Worm (Caenorhabditis elegans) whole organism, young adult: ENCODE results near the gene EEED8.4.

Experiments
- B0019.2 ChIP-seq: fragments of 200-800 bp; sonication (Bioruptor generic); conservative IDR thresholded peaks from 2 replicates; pipeline ENCODE4 v1.3.6; 2022; ENCODE audit warnings: missing genetic modification reagents, missing genetic modification characterization, missing compliant biosample characterization
- B0261.1 ChIP-seq: sonication (generic microtip); optimal IDR thresholded peaks from 2 replicates; lab custom pipeline; 2016; ENCODE audit warnings: mild to moderate bottlenecking, missing genetic modification characterization, moderate library complexity, missing compliant biosample characterization
- D2030.7 ChIP-seq: fragments of 200-800 bp; sonication (Bioruptor generic); IDR thresholded peaks from 2 replicates; pipeline ENCODE4 v1.3.6; 2022; ENCODE audit warnings: missing genetic modification reagents, missing genetic modification characterization, missing compliant biosample characterization
- F55B11.4 ChIP-seq: sonication (generic microtip); optimal IDR thresholded peaks from 2 replicates; lab custom pipeline; 2016; ENCODE audit warnings: missing compliant biosample characterization, missing genetic modification characterization, borderline replicate concordance; ENCODE audit not compliant: insufficient read depth
- F57C9.4 ChIP-seq: sonication (generic microtip); optimal IDR thresholded peaks from 2 replicates; lab custom pipeline; 2017; ENCODE audit warnings: mild to moderate bottlenecking, missing genetic modification characterization, missing compliant biosample characterization
- K12H6.12 ChIP-seq: fragments of 200-800 bp; sonication (Bioruptor generic); optimal IDR thresholded peaks from 2 replicates; lab custom pipeline; 2018; ENCODE audit warnings: mild to moderate bottlenecking, missing genetic modification characterization, missing compliant biosample characterization
- T26A5.8 ChIP-seq: sonication (generic microtip); optimal IDR thresholded peaks from 2 replicates; lab custom pipeline; 2016; ENCODE audit warnings: missing genetic modification characterization, missing compliant biosample characterization
- ZK185.1 ChIP-seq: sonication (generic microtip); optimal IDR thresholded peaks from 2 replicates; lab custom pipeline; 2016; ENCODE audit warnings: mild to moderate bottlenecking, missing genetic modification characterization, missing compliant biosample characterization; ENCODE audit not compliant: poor library complexity, severe bottlenecking
- attf-5 ChIP-seq: fragments of 200-800 bp; sonication (Bioruptor generic); optimal IDR thresholded peaks from 2 replicates; lab custom pipeline; 2018; ENCODE audit warnings: mild to moderate bottlenecking, missing genetic modification characterization, missing compliant biosample characterization
- bed-2 ChIP-seq: fragments of 200-800 bp; sonication (Bioruptor generic); IDR thresholded peaks from 2 replicates; pipeline ENCODE4 v1.3.6; 2022; ENCODE audit warnings: missing genetic modification reagents, missing genetic modification characterization, missing compliant biosample characterization
- cebp-2 ChIP-seq: fragments of 200-800 bp; sonication (Bioruptor generic); IDR thresholded peaks from 2 replicates; pipeline ENCODE4 v1.3.6; 2022; ENCODE audit warnings: missing genetic modification characterization, missing compliant biosample characterization
- dpff-1 ChIP-seq: sonication (generic microtip); optimal IDR thresholded peaks from 2 replicates; lab custom pipeline; 2017; ENCODE audit warnings: mild to moderate bottlenecking, missing genetic modification characterization, missing compliant biosample characterization
- hlh-12 ChIP-seq: sonication (generic microtip); optimal IDR thresholded peaks from 2 replicates; lab custom pipeline; 2016; ENCODE audit warnings: missing genetic modification characterization, missing compliant biosample characterization
- hlh-26 ChIP-seq: fragments of 200-800 bp; sonication (Bioruptor generic); conservative IDR thresholded peaks from 2 replicates; pipeline ENCODE4 v1.3.6; 2022; ENCODE audit warnings: missing genetic modification reagents, missing genetic modification characterization, missing compliant biosample characterization
- hmg-1.2 ChIP-seq: fragments of 200-800 bp; sonication (Bioruptor generic); IDR thresholded peaks from 2 replicates; pipeline ENCODE4 v1.3.6; 2022; ENCODE audit warnings: missing genetic modification reagents, missing genetic modification characterization, missing compliant biosample characterization
- hrde-1 ChIP-seq: sonication (generic microtip); optimal IDR thresholded peaks from 2 replicates; lab custom pipeline; 2016; ENCODE audit warnings: missing genetic modification characterization, mild to moderate bottlenecking, missing compliant biosample characterization, moderate library complexity, missing genotype, missing genetic modification reagents, borderline replicate concordance
- lin-54 ChIP-seq: fragments of 200-800 bp; sonication (Bioruptor generic); optimal IDR thresholded peaks from 2 replicates; lab custom pipeline; 2018; ENCODE audit warnings: mild to moderate bottlenecking, missing genetic modification characterization, missing compliant biosample characterization
- madf-6 ChIP-seq: fragments of 200-800 bp; sonication (Bioruptor generic); IDR thresholded peaks from 2 replicates; pipeline ENCODE4 v1.3.6; 2022; ENCODE audit warnings: missing genetic modification reagents, missing genetic modification characterization, missing compliant biosample characterization
- mel-28 ChIP-seq: sonication (generic microtip); optimal IDR thresholded peaks from 2 replicates; lab custom pipeline; 2016; ENCODE audit warnings: borderline replicate concordance, mild to moderate bottlenecking, missing genetic modification characterization, missing compliant biosample characterization
- mes-4 ChIP-seq: sonication (generic microtip); optimal IDR thresholded peaks from 2 replicates; lab custom pipeline; 2016; ENCODE audit warnings: missing genotype, missing genetic modification characterization, missing compliant biosample characterization
- mxl-1 ChIP-seq: sonication (generic microtip); optimal IDR thresholded peaks from 2 replicates; lab custom pipeline; 2016; ENCODE audit warnings: missing genetic modification characterization, missing compliant biosample characterization
- nfya-1 ChIP-seq: sonication (generic microtip); optimal IDR thresholded peaks from 2 replicates; lab custom pipeline; 2017; ENCODE audit warnings: antibody characterized with exemption, missing compliant biosample characterization, missing genetic modification characterization, borderline replicate concordance; ENCODE audit not compliant: insufficient read depth
- nfya-2 ChIP-seq: fragments of 200-800 bp; sonication (Bioruptor generic); IDR thresholded peaks from 2 replicates; pipeline ENCODE4 v1.3.6; 2022; ENCODE audit warnings: missing genetic modification reagents, missing genetic modification characterization, missing compliant biosample characterization
- nhr-27 ChIP-seq: fragments of 200-800 bp; sonication (Bioruptor generic); optimal IDR thresholded peaks from 2 replicates; lab custom pipeline; 2018; ENCODE audit warnings: mild to moderate bottlenecking, missing genetic modification characterization, moderate library complexity, missing compliant biosample characterization
- nhr-90 ChIP-seq: sonication (generic microtip); optimal IDR thresholded peaks from 2 replicates; lab custom pipeline; 2016; ENCODE audit warnings: missing genotype, mild to moderate bottlenecking, missing genetic modification characterization, missing compliant biosample characterization
- snpc-4 ChIP-seq, 5 experiments: fragments of 150-350 bp in 1 of 5; sonication (generic microtip) in 4 of 5; optimal IDR thresholded peaks; 2 replicates each; lab custom pipeline; 2014 to 2018; ENCODE audit warnings: missing genetic modification characterization in 5 of 5, missing biosample characterization in 3 of 5, antibody characterized with exemption in 2 of 5, mild to moderate bottlenecking in 2 of 5, missing compliant biosample characterization in 2 of 5, missing genotype in 2 of 5, moderate library complexity in 2 of 5, missing genetic modification reagents in 1 of 5
- tbx-9 ChIP-seq: sonication (generic microtip); optimal IDR thresholded peaks from 2 replicates; lab custom pipeline; 2016; ENCODE audit warnings: borderline replicate concordance, missing genetic modification characterization, inconsistent platforms, missing compliant biosample characterization
- tlf-1 ChIP-seq: fragments of 200-800 bp; sonication (Bioruptor generic); optimal IDR thresholded peaks from 2 replicates; lab custom pipeline; 2018; ENCODE audit warnings: mild to moderate bottlenecking, missing genetic modification characterization, missing compliant biosample characterization
- zfh-2 ChIP-seq: fragments of 200-800 bp; sonication (Bioruptor generic); conservative IDR thresholded peaks from 2 replicates; pipeline ENCODE4 v1.3.6; 2022; ENCODE audit warnings: missing genetic modification reagents, missing genetic modification characterization, missing compliant biosample characterization
- zim-3 ChIP-seq: sonication (generic microtip); optimal IDR thresholded peaks from 2 replicates; lab custom pipeline; 2017; ENCODE audit warnings: mild to moderate bottlenecking, missing genetic modification characterization, moderate library complexity, missing compliant biosample characterization
- ztf-18 ChIP-seq: sonication (generic microtip); optimal IDR thresholded peaks from 2 replicates; lab custom pipeline; 2016; ENCODE audit warnings: missing genotype, mild to moderate bottlenecking, missing genetic modification characterization, missing compliant biosample characterization
- ztf-25 ChIP-seq: fragments of 200-800 bp; sonication (Bioruptor generic); IDR thresholded peaks from 2 replicates; pipeline ENCODE4 v1.3.6; 2022; ENCODE audit warnings: missing genetic modification reagents, missing genetic modification characterization, missing compliant biosample characterization
- ztf-28 ChIP-seq: fragments of 200-800 bp; sonication (Bioruptor generic); IDR thresholded peaks from 2 replicates; pipeline ENCODE4 v1.3.6; 2022; ENCODE audit warnings: missing genetic modification reagents, missing genetic modification characterization, missing compliant biosample characterization

Gene EEED8.4

DNA sequence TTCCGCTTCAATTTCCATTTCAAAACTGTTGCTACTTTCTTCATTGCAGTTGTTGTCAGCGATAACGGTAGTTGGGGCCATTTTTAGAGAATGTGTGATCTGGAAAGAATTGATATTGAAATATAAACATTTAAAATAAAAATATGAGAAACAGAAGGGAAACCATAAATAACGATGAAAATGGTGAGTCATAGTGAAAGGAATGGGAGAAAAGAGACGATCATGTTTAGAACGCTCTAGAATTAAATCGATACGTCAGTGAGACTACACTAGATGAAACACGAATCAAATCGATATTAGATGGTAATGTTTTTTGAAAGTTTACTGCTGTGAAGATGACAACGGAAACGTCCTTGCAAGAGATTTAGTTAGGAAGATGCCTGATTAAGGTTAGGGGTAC, at the start of gene EEED8.4, which contains the start of gene EEED8.12:
Gene EEED8.4 (plus strand): TSS at position 396 of the 400 bp plus-strand sequence.
Gene EEED8.12 (minus strand): TSS at position 101 of the 400 bp plus-strand sequence.
- TF ChIP-seq nhr-27 (tag; lab: Kevin White, UChicago): no peak
- no peak for TF ChIP-seq lin-54 (GFP tag; lab: Kevin White, UChicago)
- no peak for TF ChIP-seq tlf-1 (GFP tag; lab: Kevin White, UChicago)
- TF ChIP-seq snpc-4 (GFP tag; optimal IDR thresholded peaks at IDR 0.05; lab: Kevin White, UChicago): no peak
- no peak for TF ChIP-seq snpc-4 (tag; optimal IDR thresholded peaks at IDR 0.05; lab: Kevin White, UChicago)
- no peak for TF ChIP-seq zim-3
- no peak for TF ChIP-seq cebp-2
- TF ChIP-seq tbx-9 (tag; lab: Kevin White, UChicago): no peak
- TF ChIP-seq dpff-1 (tag; lab: Kevin White, UChicago): no peak
- no peak for TF ChIP-seq nfya-2 (GFP tag; lab: Robert Waterston, UW)
- no peak for TF ChIP-seq ztf-25 (GFP tag; lab: Robert Waterston, UW)
- TF ChIP-seq nhr-90 (tag; lab: Kevin White, UChicago): no peak
- TF ChIP-seq hlh-26 (GFP tag; lab: Robert Waterston, UW): no peak
- TF ChIP-seq hrde-1 (tag; lab: Kevin White, UChicago): no peak
- no peak for TF ChIP-seq ztf-28 (GFP tag; lab: Robert Waterston, UW)
- TF ChIP-seq madf-6 (GFP tag; lab: Robert Waterston, UW): no peak
- TF ChIP-seq T26A5.8 (tag; lab: Kevin White, UChicago): no peak
- TF ChIP-seq nfya-1 (tag; lab: Kevin White, UChicago): no peak

DNA sequence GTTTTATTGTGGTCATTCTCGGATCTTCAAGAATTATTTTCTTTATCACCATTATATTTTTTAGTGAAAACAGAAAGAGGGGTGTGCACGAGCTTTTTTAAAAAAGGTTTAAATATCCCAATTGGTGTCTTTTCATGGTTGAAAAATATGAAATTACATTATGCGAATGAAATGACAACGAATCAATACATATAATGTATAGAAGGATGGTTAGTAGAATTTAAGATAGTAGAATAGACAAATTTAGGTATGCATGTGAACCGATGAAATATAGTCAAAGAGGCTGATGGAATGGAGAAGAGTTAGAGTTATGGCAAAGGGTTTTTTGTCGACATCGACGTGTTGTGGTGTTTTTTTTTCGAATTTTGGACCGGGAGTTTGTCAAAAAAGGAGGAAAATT, 44.6 kb upstream of the EEED8.4 start:
- TF ChIP-seq zfh-2 (GFP tag; lab: Robert Waterston, UW) (no peak), attf-5 (GFP tag; lab: Kevin White, UChicago) (no peak)

DNA sequence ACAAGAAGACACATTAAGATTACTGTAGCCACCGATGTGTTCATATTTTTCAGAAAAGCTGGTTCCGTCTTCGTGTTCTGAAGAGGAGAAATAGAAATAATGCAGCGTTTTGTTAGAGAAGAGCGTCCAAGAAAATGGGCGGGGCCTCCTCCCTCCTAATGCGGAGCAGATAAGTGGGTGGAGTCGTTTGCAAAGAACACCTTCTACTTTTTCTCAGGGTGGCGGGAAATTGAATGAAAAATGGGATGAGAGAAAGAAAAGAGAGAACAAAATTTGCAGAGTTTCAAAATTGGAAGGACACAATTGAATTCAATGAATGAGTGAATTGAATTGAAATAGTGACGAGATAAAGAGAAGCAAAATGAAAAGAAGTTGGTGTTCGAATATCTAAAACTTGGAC, 43.5 kb upstream of the EEED8.4 start, which contains the start of gene F09E5.16:
Gene F09E5.16 (minus strand): TSS at position 101 of the 400 bp plus-strand sequence.
- TF ChIP-seq B0019.2 (GFP tag; lab: Robert Waterston, UW) (no peak), bed-2 (GFP tag; lab: Robert Waterston, UW) (no peak), D2030.7 (GFP tag; lab: Robert Waterston, UW) (no peak), snpc-4 (GFP tag; optimal IDR thresholded peaks at IDR 0.05; lab: Kevin White, UChicago) (no peak), snpc-4 (tag; optimal IDR thresholded peaks at IDR 0.05; lab: Kevin White, UChicago) (no peak), F57C9.4 (tag; lab: Kevin White, UChicago) (no peak), K12H6.12 (no peak), madf-6 (GFP tag; lab: Robert Waterston, UW) (no peak), mes-4 (tag; lab: Kevin White, UChicago) (no peak), mel-28 (tag; lab: Kevin White, UChicago) (no peak), mxl-1 (tag; lab: Kevin White, UChicago) (no peak), hrde-1 (tag; lab: Kevin White, UChicago) (no peak), ztf-18 (no peak), ZK185.1 (tag; lab: Kevin White, UChicago) (no peak), tbx-9 (tag; lab: Kevin White, UChicago) (no peak), zim-3 (no peak), hmg-1.2 (GFP tag; lab: Robert Waterston, UW) (no peak), nfya-2 (GFP tag; lab: Robert Waterston, UW) (no peak), hlh-12 (tag; lab: Kevin White, UChicago) (no peak), B0261.1 (tag; lab: Kevin White, UChicago) (no peak)

DNA sequence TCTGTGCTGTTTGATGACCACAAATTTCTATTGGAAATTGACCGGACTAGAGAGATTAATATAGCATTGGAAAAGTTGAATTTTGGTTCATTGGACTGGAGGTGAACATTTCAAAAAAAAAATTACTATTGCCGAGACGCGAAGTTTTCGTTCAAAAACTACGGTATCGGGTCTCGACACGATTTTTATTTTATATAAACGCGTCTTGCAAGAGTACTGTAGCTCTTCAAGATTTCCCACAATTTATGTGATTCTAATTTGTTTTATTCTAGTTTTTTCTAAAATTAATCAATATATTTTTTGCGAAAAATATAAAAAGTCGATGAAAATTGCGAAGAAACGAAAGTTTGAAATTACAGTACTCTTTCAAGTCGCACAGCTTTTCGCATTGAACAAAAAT, 38.5 kb upstream of the EEED8.4 start, which contains the start of gene F09E5.12:
Gene F09E5.12 (minus strand): TSS at position 101 of the 400 bp plus-strand sequence.
- TF ChIP-seq F55B11.4 (tag; lab: Kevin White, UChicago) (no peak), tlf-1 (GFP tag; lab: Kevin White, UChicago) (no peak)
- TF ChIP-seq, all 124 proteins: peak for 0
